Fruit fly (Drosophila melanogaster) whole organism, embryonic: ENCODE measurements around the gene CG3679.

Experiments
- ATbp ChIP-seq: fragments of 200-800 bp; sonication (Bioruptor generic); optimal IDR thresholded peaks from 2 replicates; lab custom pipeline; 2017; ENCODE audit warnings: missing biosample characterization, mild to moderate bottlenecking, missing genetic modification characterization, missing genetic modification reagents
- Ada2b ChIP-seq: fragments of 200-800 bp; sonication (Bioruptor generic); IDR thresholded peaks from 2 replicates; pipeline ENCODE4 v1.3.6; 2022; ENCODE audit warnings: missing biosample characterization, missing genetic modification characterization
- Bteb2 ChIP-seq: fragments of 200-800 bp; sonication (Bioruptor generic); optimal IDR thresholded peaks from 2 replicates; lab custom pipeline; 2016; ENCODE audit warnings: missing biosample characterization, missing genetic modification characterization
- CG10366 ChIP-seq: fragments of 200-800 bp; sonication (Bioruptor generic); IDR thresholded peaks from 2 replicates; pipeline ENCODE4 v1.3.6; 2022; ENCODE audit warnings: missing biosample characterization, missing genetic modification characterization
- CG13894 ChIP-seq: fragments of 200-800 bp; sonication (Bioruptor generic); optimal IDR thresholded peaks from 3 replicates; lab custom pipeline; 2018; ENCODE audit warnings: missing biosample characterization, mild to moderate bottlenecking, missing genetic modification characterization, moderate library complexity
- CG15011 ChIP-seq: fragments of 200-800 bp; sonication (Bioruptor generic); optimal IDR thresholded peaks from 3 replicates; lab custom pipeline; 2018; ENCODE audit warnings: missing biosample characterization, mild to moderate bottlenecking, missing genetic modification characterization
- CG1529 ChIP-seq: fragments of 200-800 bp; sonication (Bioruptor generic); optimal IDR thresholded peaks from 3 replicates; lab custom pipeline; 2018; ENCODE audit warnings: missing biosample characterization, missing genetic modification characterization
- CG2202 ChIP-seq: fragments of 200-800 bp; sonication (Bioruptor generic); optimal IDR thresholded peaks from 2 replicates; lab custom pipeline; 2018; ENCODE audit warnings: missing biosample characterization, mild to moderate bottlenecking, missing genetic modification characterization
- CG3281 ChIP-seq: fragments of 200-800 bp; sonication (Bioruptor generic); optimal IDR thresholded peaks from 3 replicates; lab custom pipeline; 2017; ENCODE audit warnings: missing biosample characterization, mild to moderate bottlenecking, missing genetic modification characterization
- CG33557 ChIP-seq: fragments of 200-800 bp; sonication (Bioruptor generic); optimal IDR thresholded peaks from 2 replicates; lab custom pipeline; 2019; ENCODE audit warnings: missing biosample characterization, mild to moderate bottlenecking, missing genetic modification characterization, moderate library complexity
- CG6813 ChIP-seq: fragments of 200-800 bp; sonication (Bioruptor generic); optimal IDR thresholded peaks from 2 replicates; lab custom pipeline; 2017; ENCODE audit warnings: missing biosample characterization, missing genetic modification characterization, mild to moderate bottlenecking, moderate library complexity, missing genetic modification reagents
- CG7786 ChIP-seq: fragments of 200-800 bp; sonication (Bioruptor generic); optimal IDR thresholded peaks from 2 replicates; lab custom pipeline; 2016; ENCODE audit warnings: missing biosample characterization, missing genetic modification characterization
- CG8924 ChIP-seq: fragments of 200-800 bp; optimal IDR thresholded peaks from 3 replicates; lab custom pipeline; 2019; ENCODE audit warnings: missing biosample characterization, mild to moderate bottlenecking, missing genetic modification characterization, moderate library complexity
- Hr39 ChIP-seq: fragments of >200 bp; optimal IDR thresholded peaks from 2 replicates; lab custom pipeline; 2017
- Kr ChIP-seq: fragments of 200-800 bp; sonication (Bioruptor generic); optimal IDR thresholded peaks from 2 replicates; lab custom pipeline; 2017; ENCODE audit warnings: missing biosample characterization, mild to moderate bottlenecking, missing genetic modification characterization
- Meics ChIP-seq: fragments of 200-800 bp; sonication (Bioruptor generic); optimal IDR thresholded peaks from 2 replicates; lab custom pipeline; 2017; ENCODE audit warnings: missing biosample characterization, mild to moderate bottlenecking, missing genetic modification characterization
- NC2β ChIP-seq: fragments of 200-800 bp; sonication (Bioruptor generic); optimal IDR thresholded peaks from 2 replicates; lab custom pipeline; 2016; ENCODE audit warnings: missing biosample characterization, missing genetic modification characterization
- Nf-YB ChIP-seq: fragments of 200-800 bp; sonication (Bioruptor generic); optimal IDR thresholded peaks from 3 replicates; lab custom pipeline; 2019; ENCODE audit warnings: missing biosample characterization, mild to moderate bottlenecking, missing genetic modification characterization, moderate library complexity
- Opbp ChIP-seq: fragments of 200-800 bp; sonication (Bioruptor generic); IDR thresholded peaks from 3 replicates; pipeline ENCODE4 v1.3.6; 2022; ENCODE audit warnings: missing biosample characterization, missing genetic modification characterization; ENCODE audit not compliant: partially characterized antibody
- Pdp1 ChIP-seq, 2 experiments: fragments of 200-800 bp; sonication (Bioruptor generic); optimal IDR thresholded peaks; 3 replicates each; lab custom pipeline; 2016; ENCODE audit warnings: missing biosample characterization in 2 of 2, missing genetic modification characterization in 2 of 2, mild to moderate bottlenecking in 1 of 2, moderate library complexity in 1 of 2
- Sox102F ChIP-seq: fragments of 200-800 bp; sonication (Bioruptor generic); optimal IDR thresholded peaks from 2 replicates; lab custom pipeline; 2018; ENCODE audit warnings: missing biosample characterization, mild to moderate bottlenecking, missing genetic modification characterization, moderate library complexity
- Sry-β ChIP-seq: fragments of 200-800 bp; sonication (Bioruptor generic); optimal IDR thresholded peaks from 2 replicates; lab custom pipeline; 2018; ENCODE audit warnings: missing biosample characterization, mild to moderate bottlenecking, missing genetic modification characterization, moderate library complexity
- YL-1 ChIP-seq: fragments of 200-800 bp; sonication (Bioruptor generic); optimal IDR thresholded peaks from 3 replicates; lab custom pipeline; 2017; ENCODE audit warnings: missing biosample characterization, mild to moderate bottlenecking, missing genetic modification characterization
- ap ChIP-seq: fragments of 200-800 bp; sonication (Bioruptor generic); IDR thresholded peaks from 2 replicates; pipeline ENCODE4 v1.3.6; 2022; ENCODE audit warnings: missing biosample characterization, missing genetic modification characterization
- ara ChIP-seq: fragments of 200-800 bp; sonication (Bioruptor generic); IDR thresholded peaks from 2 replicates; pipeline ENCODE4 v1.3.6; 2022; ENCODE audit warnings: missing biosample characterization, missing genetic modification characterization
- ash1 ChIP-seq: fragments of 200-800 bp; sonication (Bioruptor generic); optimal IDR thresholded peaks from 2 replicates; lab custom pipeline; 2018; ENCODE audit warnings: missing biosample characterization, mild to moderate bottlenecking, missing genetic modification characterization
- az2 ChIP-seq: fragments of 200-800 bp; sonication (Bioruptor generic); optimal IDR thresholded peaks from 3 replicates; lab custom pipeline; 2016; ENCODE audit warnings: missing biosample characterization, missing genetic modification characterization
- bab2 ChIP-seq: fragments of 200-800 bp; sonication (Bioruptor generic); optimal IDR thresholded peaks from 2 replicates; lab custom pipeline; 2016; ENCODE audit warnings: missing biosample characterization, missing genetic modification characterization
- bcd ChIP-seq: fragments of 200-800 bp; sonication (Bioruptor generic); optimal IDR thresholded peaks from 2 replicates; lab custom pipeline; 2017; ENCODE audit warnings: missing biosample characterization, mild to moderate bottlenecking, missing genetic modification characterization
- chn ChIP-seq: fragments of 200-800 bp; sonication (Bioruptor generic); optimal IDR thresholded peaks from 2 replicates; lab custom pipeline; 2016; ENCODE audit warnings: missing biosample characterization, missing genetic modification characterization
- cwo ChIP-seq: fragments of 200-800 bp; sonication (Bioruptor generic); optimal IDR thresholded peaks from 3 replicates; lab custom pipeline; 2017; ENCODE audit warnings: missing biosample characterization, missing genetic modification characterization, mild to moderate bottlenecking, moderate library complexity, missing genetic modification reagents
- dm ChIP-seq: fragments of 200-800 bp; sonication (Bioruptor generic); optimal IDR thresholded peaks from 3 replicates; lab custom pipeline; 2016; ENCODE audit warnings: missing biosample characterization, missing genetic modification characterization
- dmrt11E ChIP-seq: fragments of 200-800 bp; sonication (Bioruptor generic); optimal IDR thresholded peaks from 3 replicates; lab custom pipeline; 2018; ENCODE audit warnings: missing biosample characterization, mild to moderate bottlenecking, missing genetic modification characterization, moderate library complexity
- grn ChIP-seq: fragments of 200-800 bp; sonication (Bioruptor generic); optimal IDR thresholded peaks from 3 replicates; lab custom pipeline; 2017; ENCODE audit warnings: missing biosample characterization, missing genetic modification characterization
- jumu ChIP-seq: fragments of 200-800 bp; sonication (Bioruptor generic); optimal IDR thresholded peaks from 3 replicates; lab custom pipeline; 2016; ENCODE audit warnings: missing biosample characterization, missing genetic modification characterization
- maf-S ChIP-seq: fragments of 200-800 bp; sonication (Bioruptor generic); optimal IDR thresholded peaks from 2 replicates; lab custom pipeline; 2016; ENCODE audit warnings: missing biosample characterization, missing genetic modification characterization
- mam ChIP-seq: fragments of 200-800 bp; sonication (Bioruptor generic); optimal IDR thresholded peaks from 3 replicates; lab custom pipeline; 2016; ENCODE audit warnings: missing biosample characterization, missing genetic modification characterization
- pfk ChIP-seq: fragments of 200-800 bp; sonication (Bioruptor generic); optimal IDR thresholded peaks from 2 replicates; lab custom pipeline; 2018; ENCODE audit warnings: missing biosample characterization, mild to moderate bottlenecking, missing genetic modification characterization, moderate library complexity
- pho ChIP-seq: fragments of 200-800 bp; sonication (Bioruptor generic); optimal IDR thresholded peaks from 2 replicates; lab custom pipeline; 2016; ENCODE audit warnings: missing biosample characterization, missing genetic modification characterization
- phol ChIP-seq: fragments of 200-800 bp; sonication (Bioruptor generic); optimal IDR thresholded peaks from 3 replicates; lab custom pipeline; 2018; ENCODE audit warnings: missing biosample characterization, mild to moderate bottlenecking, missing genetic modification characterization, moderate library complexity
- pita ChIP-seq: fragments of 200-800 bp; sonication (Bioruptor generic); optimal IDR thresholded peaks from 2 replicates; lab custom pipeline; 2017; ENCODE audit warnings: missing biosample characterization, mild to moderate bottlenecking, missing genetic modification characterization
- trem ChIP-seq: fragments of 200-800 bp; optimal IDR thresholded peaks from 3 replicates; lab custom pipeline; 2019; ENCODE audit warnings: missing biosample characterization, mild to moderate bottlenecking, missing genetic modification characterization, moderate library complexity
- trh ChIP-seq: fragments of 200-800 bp; sonication (Bioruptor generic); optimal IDR thresholded peaks from 2 replicates; lab custom pipeline; 2016; ENCODE audit warnings: missing biosample characterization, missing genetic modification characterization

The CG3679 gene

DNA sequence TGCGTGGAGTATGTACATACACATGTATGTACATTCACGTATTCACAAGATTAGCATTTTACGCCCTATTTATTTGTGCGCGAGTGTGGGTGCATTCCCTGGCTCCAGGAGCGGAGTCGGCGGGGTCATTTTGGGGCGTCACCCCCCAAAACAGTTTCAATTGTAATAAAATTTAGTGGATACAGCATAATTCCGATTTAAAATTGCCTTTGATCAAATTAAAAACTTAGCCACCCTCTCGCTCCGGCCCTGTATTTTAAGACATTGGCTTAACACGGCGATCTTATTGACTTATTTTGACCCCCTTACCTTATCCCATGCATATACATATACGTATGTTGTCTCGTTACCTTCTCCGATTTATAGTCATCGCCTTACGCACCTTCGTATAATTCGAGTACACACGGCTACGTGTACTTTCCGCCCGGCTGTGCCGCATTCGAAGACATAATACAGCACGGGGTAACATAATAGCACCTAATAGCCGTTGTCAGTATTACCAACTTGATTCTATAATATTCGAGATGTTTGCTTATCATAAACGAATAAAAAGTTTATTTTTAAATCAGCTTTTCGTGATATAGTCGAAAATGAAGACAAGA is 24.2 kb upstream of the CG3679 start (continued):
- TF ChIP-seq dmrt11E (tag; lab: Kevin White, UChicago) (peak; percentile 61), cwo (peak; percentile 57), Kr (GFP tag; lab: Kevin White, UChicago) (no peak), chn (GFP tag; lab: Kevin White, UChicago) (peak; percentile 73), bcd (GFP tag; lab: Kevin White, UChicago) (peak; percentile 80), jumu (peak; percentile 93), trh (GFP tag; lab: Kevin White, UChicago) (no peak), CG7786 (peak; percentile 71), Ada2b (GFP tag; lab: Robert Waterston, UW) (peak; percentile 85), ara (peak; percentile 90), CG2202 (peak; percentile 39), pho (peak; percentile 55), az2 (GFP tag; lab: Kevin White, UChicago) (peak; percentile 78), Bteb2 (GFP tag; lab: Kevin White, UChicago) (peak; percentile 22), CG1529 (GFP tag; lab: Kevin White, UChicago) (peak; percentile 47), trem (tag; lab: Kevin White, UChicago) (peak; percentile 23), Sox102F (GFP tag; lab: Kevin White, UChicago) (peak; percentile 79), pfk (no peak), Opbp (GFP tag; lab: Robert Waterston, UW) (peak; percentile 56; the same call in 2 of the 3 replicates), mam (GFP tag; lab: Kevin White, UChicago) (peak; percentile 96), Nf-YB (peak; percentile 5), CG8924 (peak; percentile 54), ATbp (peak; percentile 81), NC2β (GFP tag; lab: Kevin White, UChicago) (peak; percentile 30), CG33557 (GFP tag; lab: Kevin White, UChicago) (no peak), dm (peak; percentile 43), pita (GFP tag; lab: Kevin White, UChicago) (no peak), phol (tag; lab: Kevin White, UChicago) (peak; percentile 82), Meics (GFP tag; lab: Kevin White, UChicago) (peak; percentile 76), maf-S (GFP tag; lab: Kevin White, UChicago) (peak; percentile 55), YL-1 (GFP tag; lab: Kevin White, UChicago) (no peak), ash1 (peak; percentile 39), CG10366 (GFP tag; lab: Robert Waterston, UW) (peak; percentile 94), CG15011 (peak; percentile 38), Hr39 (lab: Kevin White, UChicago) (no peak), ap (GFP tag; lab: Robert Waterston, UW) (peak; percentile 80), Sry-β (no peak), CG3281 (GFP tag; lab: Kevin White, UChicago) (peak; percentile 67)

DNA sequence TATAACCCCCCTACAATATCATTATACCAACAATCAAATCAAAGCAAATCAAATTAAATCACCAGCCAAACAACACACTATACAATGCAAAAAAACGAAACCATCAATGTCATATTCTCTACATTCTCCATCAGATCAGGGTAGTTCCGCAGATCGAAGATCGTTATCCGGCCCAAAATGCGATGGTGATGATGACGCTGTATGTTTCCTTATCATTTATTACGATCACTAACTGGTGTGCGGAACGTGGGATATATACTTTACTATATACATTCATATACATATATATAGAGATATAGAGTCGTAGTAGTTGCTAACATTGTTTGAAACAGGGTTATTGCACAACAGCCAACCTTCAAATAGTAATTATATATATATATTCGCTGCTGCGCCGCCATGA is 22.4 kb upstream of the CG3679 start:
- TF ChIP-seq grn (GFP tag; lab: Kevin White, UChicago) (peak; percentile 60), Pdp1 (GFP tag; optimal IDR thresholded peaks at IDR 0.05; lab: Kevin White, UChicago) (peak in 1 of 2 experiments; percentile 44), CG6813 (GFP tag; lab: Kevin White, UChicago) (peak; percentile 10), CG13894 (tag; lab: Kevin White, UChicago) (peak; percentile 78), bab2 (GFP tag; lab: Kevin White, UChicago) (no peak)
